Fruit fly (Drosophila melanogaster) whole organism, pupa: ENCODE results near the gene AP-1gamma.

Experiments
- CG13204 ChIP-seq: fragments of 200-800 bp; sonication (Bioruptor generic); optimal IDR thresholded peaks from 2 replicates; lab custom pipeline; 2018; ENCODE audit warnings: missing biosample characterization, mild to moderate bottlenecking, missing genetic modification characterization, moderate library complexity
- CG14655 ChIP-seq: fragments of 200-800 bp; sonication (Bioruptor generic); optimal IDR thresholded peaks from 3 replicates; lab custom pipeline; 2017; ENCODE audit warnings: mild to moderate bottlenecking, missing biosample characterization, missing genetic modification reagents, missing genetic modification characterization
- CG34367 ChIP-seq: fragments of 200-800 bp; sonication (Bioruptor generic); optimal IDR thresholded peaks from 2 replicates; lab custom pipeline; 2018; ENCODE audit warnings: missing biosample characterization, mild to moderate bottlenecking, missing genetic modification characterization
- CG8159 ChIP-seq: fragments of 200-800 bp; sonication (Bioruptor generic); optimal IDR thresholded peaks from 3 replicates; lab custom pipeline; 2018; ENCODE audit warnings: missing biosample characterization, mild to moderate bottlenecking, missing genetic modification characterization, moderate library complexity
- CG8301 ChIP-seq: fragments of 200-800 bp; sonication (Bioruptor generic); optimal IDR thresholded peaks from 2 replicates; lab custom pipeline; 2018; ENCODE audit warnings: missing biosample characterization, mild to moderate bottlenecking, missing genetic modification characterization
- D1 ChIP-seq: fragments of 200-800 bp; sonication (Bioruptor generic); optimal IDR thresholded peaks from 2 replicates; lab custom pipeline; 2018; ENCODE audit warnings: missing biosample characterization, mild to moderate bottlenecking, missing genetic modification characterization, moderate library complexity
- Pif1A ChIP-seq: fragments of 200-800 bp; sonication (Bioruptor generic); optimal IDR thresholded peaks from 3 replicates; lab custom pipeline; 2016; ENCODE audit warnings: missing biosample characterization, missing genetic modification characterization
- Snoo ChIP-seq: fragments of 200-800 bp; sonication (Bioruptor generic); optimal IDR thresholded peaks from 3 replicates; lab custom pipeline; 2017; ENCODE audit warnings: missing biosample characterization, mild to moderate bottlenecking, missing genetic modification characterization, inconsistent platforms

- TF ChIP-seq CG8159 (tag; lab: Kevin White, UChicago) (peak; percentile 40), CG8301 (tag; lab: Kevin White, UChicago) (peak; percentile 37), Snoo (tag; lab: Kevin White, UChicago) (peak; percentile 44), Pif1A (GFP tag; lab: Kevin White, UChicago) (peak; percentile 29), CG14655 (GFP tag; lab: Kevin White, UChicago) (peak; percentile 45), D1 (tag; lab: Kevin White, UChicago) (no peak), CG13204 (GFP tag; lab: Kevin White, UChicago) (no peak), CG34367 (tag; lab: Kevin White, UChicago) (no peak)
Observed at dm6 chrX:9062665-9063064, 45.8 kb upstream of the AP-1gamma start.
